Worm (Caenorhabditis elegans) whole organism, L2 larva: ENCODE data around the gene nhr-55.

Source experiments
- alr-1 ChIP-seq: fragments of 150-350 bp; optimal IDR thresholded peaks from 2 replicates; lab custom pipeline; 2014; ENCODE audit warnings: missing biosample characterization, missing genetic modification characterization
- aly-2 ChIP-seq: fragments of 150-350 bp; optimal IDR thresholded peaks from 2 replicates; lab custom pipeline; 2014; ENCODE audit warnings: missing biosample characterization, missing genetic modification characterization
- ama-1 ChIP-seq: fragments of 150-350 bp; optimal IDR thresholded peaks from 2 replicates; lab custom pipeline; 2018; ENCODE audit warnings: inconsistent platforms
- blmp-1 ChIP-seq: sonication (generic microtip); optimal IDR thresholded peaks from 2 replicates; lab custom pipeline; 2017; ENCODE audit warnings: missing genetic modification characterization, mild to moderate bottlenecking, missing compliant biosample characterization, antibody characterized with exemption, moderate library complexity; ENCODE audit not compliant: insufficient read depth
- ceh-82 ChIP-seq: fragments of 150-350 bp; optimal IDR thresholded peaks from 2 replicates; lab custom pipeline; 2014; ENCODE audit warnings: missing biosample characterization, missing genetic modification characterization
- elt-1 ChIP-seq: fragments of 150-350 bp; optimal IDR thresholded peaks from 2 replicates; lab custom pipeline; 2014; ENCODE audit warnings: missing biosample characterization, missing genetic modification characterization
- fos-1 ChIP-seq: fragments of 150-350 bp; optimal IDR thresholded peaks from 2 replicates; lab custom pipeline; 2014; ENCODE audit warnings: missing biosample characterization, missing genetic modification characterization
- lsy-2 ChIP-seq, 2 experiments: fragments of 150-350 bp in 1 of 2; sonication (generic microtip) in 1 of 2; optimal IDR thresholded peaks; 2 replicates each; lab custom pipeline; 2014 to 2017; ENCODE audit warnings: missing biosample characterization in 2 of 2, missing genetic modification characterization in 2 of 2
- mab-5 ChIP-seq: fragments of 150-350 bp; optimal IDR thresholded peaks from 2 replicates; lab custom pipeline; 2014; ENCODE audit warnings: missing biosample characterization, missing genetic modification characterization
- mdl-1 ChIP-seq, 2 experiments: fragments of 150-350 bp in 1 of 2; sonication (generic microtip) in 1 of 2; optimal IDR thresholded peaks; 2 replicates each; lab custom pipeline; 2017; ENCODE audit warnings: missing biosample characterization in 2 of 2, missing genetic modification characterization in 2 of 2
- nhr-6 ChIP-seq: fragments of 150-350 bp; optimal IDR thresholded peaks from 2 replicates; lab custom pipeline; 2014; ENCODE audit warnings: missing biosample characterization, missing genetic modification characterization
- sma-9 ChIP-seq, 2 experiments: fragments of 150-350 bp in 1 of 2; sonication (generic microtip) in 1 of 2; optimal IDR thresholded peaks; 2 replicates each; lab custom pipeline; 2014 to 2016; ENCODE audit warnings: missing genetic modification characterization in 2 of 2, mild to moderate bottlenecking in 1 of 2, missing biosample characterization in 1 of 2, missing compliant biosample characterization in 1 of 2, missing genetic modification reagents in 1 of 2, moderate library complexity in 1 of 2
- unc-39 ChIP-seq: fragments of 150-350 bp; optimal IDR thresholded peaks from 2 replicates; lab custom pipeline; 2014; ENCODE audit warnings: missing biosample characterization, missing genetic modification characterization
- ztf-4 ChIP-seq: fragments of 150-350 bp; optimal IDR thresholded peaks from 2 replicates; lab custom pipeline; 2014; ENCODE audit warnings: missing biosample characterization, missing genetic modification characterization

DNA sequence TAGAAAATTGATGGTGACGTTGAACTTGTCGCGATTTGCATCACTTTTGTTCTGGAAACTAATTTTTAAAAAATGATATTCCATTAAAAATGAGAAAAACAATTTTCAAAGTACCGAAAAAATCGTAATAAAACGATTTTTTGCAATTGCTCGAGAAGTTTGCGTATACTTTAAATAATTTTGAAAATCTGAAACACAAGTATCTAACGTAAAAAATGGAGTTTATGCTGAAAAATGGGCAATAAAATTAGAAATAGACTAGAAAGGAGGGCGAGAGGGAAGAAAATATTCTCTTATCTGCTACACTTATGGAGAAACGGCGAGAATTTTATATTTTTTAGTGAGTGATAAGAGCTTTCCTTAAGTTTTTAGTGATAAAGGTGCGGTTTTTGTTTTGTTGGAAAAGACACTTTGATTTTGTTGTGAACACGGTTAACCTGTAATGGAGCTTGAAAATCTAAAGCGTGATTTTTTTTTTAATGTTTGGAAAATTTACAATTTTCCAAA lies 5.4 kb downstream of the nhr-55 start, which contains the start of gene nhr-130:
- TF ChIP-seq aly-2 (tag; lab: Kevin White, UChicago) = no peak
- no peak for TF ChIP-seq mdl-1 (tag; optimal IDR thresholded peaks at IDR 0.05; lab: Kevin White, UChicago)
- TF ChIP-seq ceh-82 (tag; lab: Kevin White, UChicago) = no peak
- no peak for TF ChIP-seq ztf-4 (tag; lab: Kevin White, UChicago)
- TF ChIP-seq blmp-1 (tag; lab: Kevin White, UChicago) = no peak
- no peak for TF ChIP-seq alr-1 (tag; lab: Kevin White, UChicago)
- no peak for TF ChIP-seq mab-5 (tag; lab: Kevin White, UChicago)
- TF ChIP-seq lsy-2 (tag; optimal IDR thresholded peaks at IDR 0.05; lab: Kevin White, UChicago) = no peak
- no peak for TF ChIP-seq unc-39 (tag; lab: Kevin White, UChicago)
- TF ChIP-seq nhr-6 = no peak
- peak; percentile 35 for TF ChIP-seq sma-9 (GFP tag; optimal IDR thresholded peaks at IDR 0.05; lab: Kevin White, UChicago)
- no peak for TF ChIP-seq sma-9 (tag; optimal IDR thresholded peaks at IDR 0.05; lab: Kevin White, UChicago)
- TF ChIP-seq elt-1 (tag; lab: Kevin White, UChicago) = no peak
- peak; percentile 62 for TF ChIP-seq fos-1 (tag; lab: Kevin White, UChicago)
- TF ChIP-seq ama-1 (lab: Kevin White, UChicago) = no peak
